Fruit fly (Drosophila melanogaster) whole organism, embryonic: Measurements from ENCODE around the gene Agpat1.

ENCODE experiments used
- Ada2b ChIP-seq: fragments of 200-800 bp; sonication (Bioruptor generic); IDR thresholded peaks from 2 replicates; pipeline ENCODE4 v1.3.6; 2022; ENCODE audit warnings: missing biosample characterization, missing genetic modification characterization
- Bgb ChIP-seq: fragments of 200-800 bp; sonication (Bioruptor generic); IDR thresholded peaks from 2 replicates; pipeline ENCODE4 v1.3.6; 2022; ENCODE audit warnings: missing biosample characterization, missing genetic modification characterization; ENCODE audit not compliant: partially characterized antibody
- BtbVII ChIP-seq: fragments of 200-800 bp; sonication (Bioruptor generic); optimal IDR thresholded peaks from 3 replicates; lab custom pipeline; 2017; ENCODE audit warnings: missing biosample characterization, mild to moderate bottlenecking, missing genetic modification characterization
- CG10543 ChIP-seq: fragments of 200-800 bp; sonication (Bioruptor generic); optimal IDR thresholded peaks from 3 replicates; lab custom pipeline; 2017; ENCODE audit warnings: missing biosample characterization, mild to moderate bottlenecking, missing genetic modification characterization, moderate library complexity
- CG12299 ChIP-seq: fragments of 200-800 bp; sonication (Bioruptor generic); optimal IDR thresholded peaks from 2 replicates; lab custom pipeline; 2018; ENCODE audit warnings: missing biosample characterization, mild to moderate bottlenecking, missing genetic modification characterization
- CG12744 ChIP-seq: fragments of 200-800 bp; sonication (Bioruptor generic); optimal IDR thresholded peaks from 2 replicates; lab custom pipeline; 2016; ENCODE audit warnings: missing biosample characterization, missing genetic modification characterization
- CG13287 ChIP-seq: fragments of 200-800 bp; sonication (Bioruptor generic); IDR thresholded peaks from 2 replicates; pipeline ENCODE4 v1.3.6; 2022; ENCODE audit warnings: missing biosample characterization, missing genetic modification characterization; ENCODE audit not compliant: partially characterized antibody
- CG14667 ChIP-seq: fragments of 200-800 bp; sonication (Bioruptor generic); IDR thresholded peaks from 2 replicates; pipeline ENCODE4 v1.3.6; 2022; ENCODE audit warnings: missing biosample characterization, missing genetic modification characterization
- CG15601 ChIP-seq: fragments of 200-800 bp; sonication (Bioruptor generic); optimal IDR thresholded peaks from 3 replicates; lab custom pipeline; 2019; ENCODE audit warnings: missing biosample characterization, mild to moderate bottlenecking, missing genetic modification characterization, moderate library complexity
- CG18619 ChIP-seq: fragments of 200-800 bp; sonication (Bioruptor generic); optimal IDR thresholded peaks from 3 replicates; lab custom pipeline; 2017; ENCODE audit warnings: missing biosample characterization, mild to moderate bottlenecking, missing genetic modification characterization
- CG4617 ChIP-seq: fragments of 200-800 bp; sonication (Bioruptor generic); optimal IDR thresholded peaks from 3 replicates; lab custom pipeline; 2016; ENCODE audit warnings: missing biosample characterization, missing genetic modification characterization, borderline replicate concordance
- CG5245 ChIP-seq: fragments of 200-800 bp; sonication (Bioruptor generic); optimal IDR thresholded peaks from 3 replicates; lab custom pipeline; 2016; ENCODE audit warnings: missing biosample characterization, missing genetic modification characterization
- CG7786 ChIP-seq: fragments of 200-800 bp; sonication (Bioruptor generic); optimal IDR thresholded peaks from 2 replicates; lab custom pipeline; 2016; ENCODE audit warnings: missing biosample characterization, missing genetic modification characterization
- CG7987 ChIP-seq: fragments of 200-800 bp; sonication (Bioruptor generic); optimal IDR thresholded peaks from 2 replicates; lab custom pipeline; 2018; ENCODE audit warnings: missing biosample characterization, mild to moderate bottlenecking, missing genetic modification characterization, moderate library complexity
- CkIIα-i1 ChIP-seq: fragments of 200-800 bp; sonication (Bioruptor generic); IDR thresholded peaks from 2 replicates; pipeline ENCODE4 v1.3.6; 2022; ENCODE audit warnings: missing biosample characterization, missing genetic modification characterization
- CrebB ChIP-seq: fragments of 200-800 bp; sonication (Bioruptor generic); optimal IDR thresholded peaks from 3 replicates; lab custom pipeline; 2018; ENCODE audit warnings: missing biosample characterization, mild to moderate bottlenecking, missing genetic modification characterization
- D19A ChIP-seq: fragments of 200-800 bp; optimal IDR thresholded peaks from 3 replicates; lab custom pipeline; 2019; ENCODE audit warnings: missing biosample characterization, mild to moderate bottlenecking, missing genetic modification characterization, moderate library complexity
- Hr3 ChIP-seq: fragments of 200-800 bp; sonication (Bioruptor generic); optimal IDR thresholded peaks from 3 replicates; lab custom pipeline; 2016; ENCODE audit warnings: missing biosample characterization, missing genetic modification characterization
- Lpt ChIP-seq: fragments of >200 bp; optimal IDR thresholded peaks from 2 replicates; lab custom pipeline; 2018; ENCODE audit warnings: missing biosample characterization, missing genetic modification characterization
- Mad ChIP-seq: fragments of 200-800 bp; sonication (Bioruptor generic); optimal IDR thresholded peaks from 2 replicates; lab custom pipeline; 2016; ENCODE audit warnings: missing biosample characterization, missing genetic modification characterization
- Meics ChIP-seq: fragments of 200-800 bp; sonication (Bioruptor generic); optimal IDR thresholded peaks from 2 replicates; lab custom pipeline; 2017; ENCODE audit warnings: missing biosample characterization, mild to moderate bottlenecking, missing genetic modification characterization
- Opbp ChIP-seq: fragments of 200-800 bp; sonication (Bioruptor generic); IDR thresholded peaks from 3 replicates; pipeline ENCODE4 v1.3.6; 2022; ENCODE audit warnings: missing biosample characterization, missing genetic modification characterization; ENCODE audit not compliant: partially characterized antibody
- Optix ChIP-seq: fragments of 200-800 bp; sonication (Bioruptor generic); IDR thresholded peaks from 3 replicates; pipeline ENCODE4 v1.3.6; 2022; ENCODE audit warnings: missing biosample characterization, missing genetic modification characterization
- Ravus ChIP-seq: fragments of 200-800 bp; sonication (Bioruptor generic); IDR thresholded peaks from 2 replicates; pipeline ENCODE4 v1.3.6; 2022; ENCODE audit warnings: missing biosample characterization, missing genetic modification characterization
- Rfx ChIP-seq: fragments of 200-800 bp; sonication (Bioruptor generic); IDR thresholded peaks from 2 replicates; pipeline ENCODE4 v1.3.6; 2022; ENCODE audit warnings: missing biosample characterization, missing genetic modification characterization
- Rx ChIP-seq: fragments of 200-800 bp; sonication (Bioruptor generic); IDR thresholded peaks from 2 replicates; pipeline ENCODE4 v1.3.6; 2022; ENCODE audit warnings: missing biosample characterization, missing genetic modification characterization
- Side ChIP-seq: fragments of 200-800 bp; sonication (Bioruptor generic); optimal IDR thresholded peaks from 2 replicates; lab custom pipeline; 2016; ENCODE audit warnings: missing biosample characterization, missing genetic modification characterization
- TFAM ChIP-seq: fragments of 200-800 bp; sonication (Bioruptor generic); optimal IDR thresholded peaks from 2 replicates; lab custom pipeline; 2017; ENCODE audit warnings: missing biosample characterization, missing genetic modification characterization, inconsistent platforms
- ab ChIP-seq: fragments of 200-800 bp; sonication (Bioruptor generic); optimal IDR thresholded peaks from 2 replicates; lab custom pipeline; 2016; ENCODE audit warnings: missing biosample characterization, missing genetic modification characterization
- ap ChIP-seq: fragments of 200-800 bp; sonication (Bioruptor generic); IDR thresholded peaks from 2 replicates; pipeline ENCODE4 v1.3.6; 2022; ENCODE audit warnings: missing biosample characterization, missing genetic modification characterization
- az2 ChIP-seq: fragments of 200-800 bp; sonication (Bioruptor generic); optimal IDR thresholded peaks from 3 replicates; lab custom pipeline; 2016; ENCODE audit warnings: missing biosample characterization, missing genetic modification characterization
- bbx ChIP-seq: fragments of 200-800 bp; sonication (Bioruptor generic); IDR thresholded peaks from 2 replicates; pipeline ENCODE4 v1.3.6; 2022; ENCODE audit warnings: missing biosample characterization, missing genetic modification characterization; ENCODE audit not compliant: partially characterized antibody
- bsh ChIP-seq, 2 experiments: fragments of 200-800 bp; sonication (Bioruptor generic); optimal IDR thresholded peaks; 2 replicates each; lab custom pipeline; 2017 to 2018; ENCODE audit warnings: mild to moderate bottlenecking in 2 of 2, missing biosample characterization in 2 of 2, missing genetic modification characterization in 2 of 2, moderate library complexity in 1 of 2
- cg ChIP-seq: fragments of 200-800 bp; sonication (Bioruptor generic); optimal IDR thresholded peaks from 3 replicates; lab custom pipeline; 2019; ENCODE audit warnings: missing biosample characterization, mild to moderate bottlenecking, missing genetic modification characterization, moderate library complexity
- chinmo ChIP-seq: fragments of 200-800 bp; sonication (Bioruptor generic); IDR thresholded peaks from 4 replicates; pipeline ENCODE4 v1.3.6; 2022; ENCODE audit warnings: missing biosample characterization, missing genetic modification characterization; ENCODE audit not compliant: partially characterized antibody
- crol ChIP-seq: fragments of 200-800 bp; sonication (Bioruptor generic); IDR thresholded peaks from 2 replicates; pipeline ENCODE4 v1.3.6; 2022; ENCODE audit warnings: missing biosample characterization, missing genetic modification characterization
- danr ChIP-seq: fragments of 200-800 bp; sonication (Bioruptor generic); IDR thresholded peaks from 2 replicates; pipeline ENCODE4 v1.3.6; 2022; ENCODE audit warnings: missing biosample characterization, missing genetic modification characterization
- dati ChIP-seq: fragments of 200-800 bp; sonication (Bioruptor generic); IDR thresholded peaks from 2 replicates; pipeline ENCODE4 v1.3.6; 2022; ENCODE audit warnings: missing biosample characterization, missing genetic modification characterization
- gfzf ChIP-seq: fragments of 200-800 bp; sonication (Bioruptor generic); optimal IDR thresholded peaks from 2 replicates; lab custom pipeline; 2016; ENCODE audit warnings: missing biosample characterization, mild to moderate bottlenecking, missing genetic modification characterization, moderate library complexity
- gt ChIP-seq: fragments of 200-800 bp; sonication (Bioruptor generic); IDR thresholded peaks from 2 replicates; pipeline ENCODE4 v1.3.6; 2022; ENCODE audit warnings: missing biosample characterization, missing genetic modification characterization
- lmd ChIP-seq: fragments of 200-800 bp; sonication (Bioruptor generic); IDR thresholded peaks from 2 replicates; pipeline ENCODE4 v1.3.6; 2022; ENCODE audit warnings: missing biosample characterization, missing genetic modification characterization
- mam ChIP-seq: fragments of 200-800 bp; sonication (Bioruptor generic); optimal IDR thresholded peaks from 3 replicates; lab custom pipeline; 2016; ENCODE audit warnings: missing biosample characterization, missing genetic modification characterization
- mirr ChIP-seq: fragments of 200-800 bp; sonication (Bioruptor generic); optimal IDR thresholded peaks from 3 replicates; lab custom pipeline; 2018; ENCODE audit warnings: missing biosample characterization, mild to moderate bottlenecking, missing genetic modification characterization
- nau ChIP-seq: fragments of 200-800 bp; sonication (Bioruptor generic); optimal IDR thresholded peaks from 3 replicates; lab custom pipeline; 2017; ENCODE audit warnings: missing biosample characterization, mild to moderate bottlenecking, missing genetic modification characterization, missing genetic modification reagents
- peb ChIP-seq: fragments of 200-800 bp; sonication (Bioruptor generic); IDR thresholded peaks from 2 replicates; pipeline ENCODE4 v1.3.6; 2022; ENCODE audit warnings: missing biosample characterization, missing genetic modification characterization
- tin ChIP-seq: fragments of 200-800 bp; sonication (Bioruptor generic); optimal IDR thresholded peaks from 3 replicates; lab custom pipeline; 2016; ENCODE audit warnings: missing biosample characterization, missing genetic modification characterization
- tll ChIP-seq, 2 experiments: fragments of 200-800 bp in 1 of 2; fragments of >200 bp in 1 of 2; sonication (Bioruptor generic) in 1 of 2; optimal IDR thresholded peaks; 2 replicates each; lab custom pipeline; 2017 to 2019; ENCODE audit warnings: missing biosample characterization in 2 of 2, missing genetic modification characterization in 2 of 2, mild to moderate bottlenecking in 1 of 2, moderate library complexity in 1 of 2
- ttk ChIP-seq: fragments of 200-800 bp; sonication (Bioruptor generic); IDR thresholded peaks from 2 replicates; pipeline ENCODE4 v2.1.2; 2022; ENCODE audit warnings: missing biosample characterization, missing genetic modification characterization
- tx ChIP-seq: fragments of 200-800 bp; sonication (Bioruptor generic); optimal IDR thresholded peaks from 2 replicates; lab custom pipeline; 2016; ENCODE audit warnings: missing biosample characterization, missing genetic modification characterization
- wdn ChIP-seq: fragments of 200-800 bp; sonication (Bioruptor generic); IDR thresholded peaks from 2 replicates; pipeline ENCODE4 v1.3.6; 2022; ENCODE audit warnings: missing biosample characterization, missing genetic modification characterization

Agpat1 gene

DNA sequence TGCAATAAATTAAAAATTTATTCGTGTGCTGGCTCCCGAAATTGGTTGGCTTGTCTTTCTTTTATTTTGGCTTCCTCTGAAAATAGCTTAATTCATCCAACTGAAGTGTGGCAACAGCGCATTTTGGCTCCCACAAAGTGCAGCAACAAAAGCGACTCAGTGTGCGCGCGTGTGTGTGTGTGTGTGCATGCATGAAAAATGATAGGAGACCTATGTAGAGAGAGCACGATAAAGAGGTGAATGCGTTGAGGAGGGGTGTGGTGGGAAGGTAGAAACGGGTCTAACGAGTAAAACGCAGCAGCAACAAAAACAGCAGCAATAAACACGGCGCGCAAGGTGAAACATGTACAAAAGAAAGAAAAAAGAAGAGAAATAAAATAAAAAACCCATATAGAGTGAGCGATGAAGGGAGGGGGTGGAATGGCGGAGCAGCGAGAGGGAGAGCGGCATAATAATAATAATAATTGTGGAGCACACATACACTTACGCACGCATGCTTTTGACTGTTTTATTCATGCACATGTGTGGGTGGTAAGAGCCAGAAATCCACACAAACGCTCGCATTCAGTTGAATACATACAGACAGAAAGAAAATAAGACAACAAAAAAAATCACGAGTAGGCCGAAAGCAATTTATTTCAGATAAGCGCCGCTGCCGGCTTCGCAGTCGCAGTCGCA lies 27.9 kb upstream of the Agpat1 start (continued):
- TF ChIP-seq lmd (GFP tag; lab: Robert Waterston, UW) (no peak; the same call in 1 of the 2 replicates), Side (no peak), danr (GFP tag; lab: Robert Waterston, UW) (no peak), ap (no peak), CG14667 (GFP tag; lab: Robert Waterston, UW) (no peak), CG10543 (peak; percentile 67), az2 (peak; percentile 10), tx (GFP tag; lab: Kevin White, UChicago) (no peak), crol (peak; percentile 97), Meics (GFP tag; lab: Kevin White, UChicago) (peak; percentile 16), Hr3 (GFP tag; lab: Kevin White, UChicago) (no peak), BtbVII (GFP tag; lab: Kevin White, UChicago) (peak; percentile 45), Ravus (GFP tag; lab: Robert Waterston, UW) (no peak), CG12744 (no peak), CG18619 (GFP tag; lab: Kevin White, UChicago) (no peak), chinmo (peak; percentile 84; the same call in 2 of the 4 replicates), CG4617 (no peak), ttk (GFP tag; lab: Robert Waterston, UW) (no peak), Ada2b (GFP tag; lab: Robert Waterston, UW) (no peak), tin (GFP tag; lab: Kevin White, UChicago) (no peak), Optix (GFP tag; lab: Robert Waterston, UW) (no peak), CG7987 (GFP tag; lab: Kevin White, UChicago) (no peak), Rx (GFP tag; lab: Robert Waterston, UW) (no peak), cg (peak; percentile 88), ab (no peak), Rfx (GFP tag; lab: Robert Waterston, UW) (no peak), CG12299 (no peak), Bgb (GFP tag; lab: Robert Waterston, UW) (peak; percentile 9; the same call in 1 of the 2 replicates), CG15601 (tag; lab: Kevin White, UChicago) (no peak), nau (no peak), dati (GFP tag; lab: Robert Waterston, UW) (no peak), mam (GFP tag; lab: Kevin White, UChicago) (no peak), peb (no peak), TFAM (no peak), mirr (GFP tag; lab: Kevin White, UChicago) (peak; percentile 52), CrebB (tag; lab: Kevin White, UChicago) (no peak), CG7786 (no peak), gt (GFP tag; lab: Robert Waterston, UW) (no peak), bbx (GFP tag; lab: Robert Waterston, UW) (no peak), bsh (GFP tag; optimal IDR thresholded peaks at IDR 0.05; lab: Kevin White, UChicago) (peak in 1 of 2 experiments; percentile 95), CG13287 (no peak), gfzf (GFP tag; lab: Kevin White, UChicago) (no peak), CkIIα-i1 (no peak), Opbp (no peak), Lpt (GFP tag; lab: Kevin White, UChicago) (no peak), CG5245 (GFP tag; lab: Kevin White, UChicago) (no peak), tll (GFP tag; optimal IDR thresholded peaks at IDR 0.05; lab: Kevin White, UChicago) (no peak), D19A (no peak), wdn (GFP tag; lab: Robert Waterston, UW) (no peak), Mad (GFP tag; lab: Kevin White, UChicago) (no peak)
